Worm (Caenorhabditis elegans) whole organism, midembryonic: ENCODE results near the gene txt-3.

Experiments
- T22C8.4 ChIP-seq: fragments of 200-800 bp; sonication (Bioruptor generic); IDR thresholded peaks from 2 replicates; pipeline ENCODE4 v1.3.6; 2022; ENCODE audit warnings: missing genetic modification characterization, missing compliant biosample characterization
- cog-1 ChIP-seq: sonication (generic microtip); optimal IDR thresholded peaks from 2 replicates; lab custom pipeline; 2016; ENCODE audit warnings: missing genetic modification characterization, missing compliant biosample characterization
- flt-1 ChIP-seq: fragments of 200-800 bp; sonication (Bioruptor generic); IDR thresholded peaks from 2 replicates; pipeline ENCODE4 v1.3.6; 2022; ENCODE audit warnings: missing genetic modification characterization, missing compliant biosample characterization
- klf-2 ChIP-seq: fragments of 200-800 bp; sonication (Bioruptor generic); conservative IDR thresholded peaks from 2 replicates; pipeline ENCODE4 v1.3.6; 2022; ENCODE audit warnings: missing genetic modification reagents, missing genetic modification characterization, missing compliant biosample characterization
- med-1 ChIP-seq: sonication (generic microtip); optimal IDR thresholded peaks from 2 replicates; lab custom pipeline; 2017; ENCODE audit warnings: missing genetic modification characterization, mild to moderate bottlenecking, missing compliant biosample characterization, antibody characterized with exemption, missing genetic modification reagents; ENCODE audit not compliant: insufficient read depth
- ref-1 ChIP-seq: fragments of 200-800 bp; sonication (Bioruptor generic); conservative IDR thresholded peaks from 2 replicates; pipeline ENCODE4 v1.3.6; 2022; ENCODE audit warnings: missing genetic modification reagents, missing genetic modification characterization, missing compliant biosample characterization
- tab-1 ChIP-seq: fragments of 200-800 bp; sonication (Bioruptor generic); IDR thresholded peaks from 2 replicates; pipeline ENCODE4 v1.3.6; 2022; ENCODE audit warnings: missing genetic modification characterization, missing compliant biosample characterization
- ztf-23 ChIP-seq: fragments of 200-800 bp; sonication (Bioruptor generic); IDR thresholded peaks from 2 replicates; pipeline ENCODE4 v1.3.6; 2022; ENCODE audit warnings: missing genetic modification reagents, missing genetic modification characterization, missing compliant biosample characterization
- ztf-29 ChIP-seq: fragments of 200-800 bp; sonication (Bioruptor generic); IDR thresholded peaks from 2 replicates; pipeline ENCODE4 v1.3.6; 2022; ENCODE audit warnings: missing genetic modification reagents, missing genetic modification characterization, missing compliant biosample characterization

txt-3 gene

ce11 chrIV:4986246-4986645, 22.5 kb downstream of the txt-3 start, which contains the start of gene clec-177:
TSS of gene clec-177 (plus strand) at chrIV:4986546.
- TF ChIP-seq med-1 (GFP tag; lab: Kevin White, UChicago) (no peak), flt-1 (GFP tag; lab: Robert Waterston, UW) (no peak), T22C8.4 (no peak), ztf-23 (GFP tag; lab: Robert Waterston, UW) (no peak), klf-2 (GFP tag; lab: Robert Waterston, UW) (no peak), ref-1 (no peak), ztf-29 (GFP tag; lab: Robert Waterston, UW) (no peak), cog-1 (no peak), tab-1 (GFP tag; lab: Robert Waterston, UW) (no peak)

- TF ChIP-seq cog-1 = no peak
- TF ChIP-seq klf-2 (GFP tag; lab: Robert Waterston, UW) = no peak
- TF ChIP-seq med-1 (GFP tag; lab: Kevin White, UChicago) = no peak
- TF ChIP-seq flt-1 (GFP tag; lab: Robert Waterston, UW) = no peak
- TF ChIP-seq ref-1 = no peak
- TF ChIP-seq ztf-29 (GFP tag; lab: Robert Waterston, UW) = no peak
- TF ChIP-seq tab-1 (GFP tag; lab: Robert Waterston, UW) = no peak
- TF ChIP-seq ztf-23 (GFP tag; lab: Robert Waterston, UW) = no peak
- no peak for TF ChIP-seq T22C8.4
These were observed 24.8 kb downstream of the txt-3 start, which contains the start of gene E03H12.7 for ce11 chrIV:4988531-4988930. TSS of gene E03H12.7 (minus strand) at chrIV:4988631.

- TF ChIP-seq ztf-29 (GFP tag; lab: Robert Waterston, UW) = no peak
- TF ChIP-seq cog-1 = no peak
- no peak for TF ChIP-seq tab-1 (GFP tag; lab: Robert Waterston, UW)
- TF ChIP-seq klf-2 (GFP tag; lab: Robert Waterston, UW) = no peak
- TF ChIP-seq flt-1 (GFP tag; lab: Robert Waterston, UW) = no peak
- TF ChIP-seq T22C8.4 = no peak
- TF ChIP-seq ref-1 = no peak
- no peak for TF ChIP-seq med-1 (GFP tag; lab: Kevin White, UChicago)
- no peak for TF ChIP-seq ztf-23 (GFP tag; lab: Robert Waterston, UW)
These were observed 28.3 kb downstream of the txt-3 start, which contains the start of gene str-162 for ce11 chrIV:4992089-4992488. TSS of gene str-162 (plus strand) at chrIV:4992389.

DNA sequence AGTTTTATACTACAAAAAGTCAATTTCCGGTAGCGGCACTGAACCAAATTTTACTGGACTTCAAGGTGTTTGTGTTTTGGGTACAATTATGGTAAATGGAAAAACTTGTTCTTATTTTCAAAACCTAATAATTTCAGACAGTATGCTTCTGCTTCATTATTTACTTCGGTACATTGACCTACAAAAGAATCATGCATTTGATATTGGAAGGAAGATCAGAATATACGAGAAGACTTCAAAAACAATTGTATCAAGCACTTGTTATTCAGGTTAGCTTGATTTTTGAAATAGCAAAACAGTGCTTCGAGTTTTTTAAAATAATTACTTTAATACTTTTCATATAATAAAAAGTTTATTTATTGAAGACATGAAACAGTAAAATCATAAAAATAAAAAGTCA, 29.4 kb downstream of the txt-3 start:
- TF ChIP-seq med-1 (GFP tag; lab: Kevin White, UChicago) (no peak), klf-2 (GFP tag; lab: Robert Waterston, UW) (no peak), ref-1 (no peak), ztf-23 (GFP tag; lab: Robert Waterston, UW) (no peak), T22C8.4 (no peak), ztf-29 (GFP tag; lab: Robert Waterston, UW) (no peak), flt-1 (GFP tag; lab: Robert Waterston, UW) (no peak), cog-1 (no peak), tab-1 (GFP tag; lab: Robert Waterston, UW) (no peak)

- TF ChIP-seq flt-1 (GFP tag; lab: Robert Waterston, UW) (no peak), tab-1 (GFP tag; lab: Robert Waterston, UW) (no peak), ztf-23 (GFP tag; lab: Robert Waterston, UW) (no peak), ref-1 (no peak), med-1 (GFP tag; lab: Kevin White, UChicago) (no peak), ztf-29 (GFP tag; lab: Robert Waterston, UW) (no peak)
These were observed 32.1 kb downstream of the txt-3 start, which contains the start of gene ssq-2 for ce11 chrIV:4995842-4996241. TSS of gene ssq-2 (plus strand) at chrIV:4996142.

DNA sequence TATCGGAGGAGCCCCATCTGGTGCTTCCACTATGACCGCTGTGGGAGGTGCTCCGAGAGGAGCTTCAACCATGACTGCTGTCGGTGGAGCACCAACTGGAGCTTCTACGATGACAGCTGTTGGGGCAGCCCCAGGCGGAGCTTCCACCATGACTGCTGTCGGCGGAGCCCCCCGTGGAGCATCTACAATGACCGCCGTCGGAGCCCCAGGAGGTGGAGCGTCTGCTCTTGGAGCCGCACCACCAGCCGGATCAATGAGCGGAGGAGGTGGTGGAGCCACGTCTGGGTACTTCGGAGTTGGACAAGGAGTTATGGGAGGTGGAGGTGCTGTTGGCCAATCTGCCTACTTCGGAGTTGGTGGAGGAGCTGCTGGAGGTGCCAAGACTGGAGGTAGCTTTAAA, 33.2 kb downstream of the txt-3 start:
- TF ChIP-seq cog-1 (no peak), T22C8.4 (no peak), ztf-29 (GFP tag; lab: Robert Waterston, UW) (no peak), tab-1 (GFP tag; lab: Robert Waterston, UW) (no peak), klf-2 (GFP tag; lab: Robert Waterston, UW) (no peak), med-1 (GFP tag; lab: Kevin White, UChicago) (no peak), flt-1 (GFP tag; lab: Robert Waterston, UW) (no peak), ztf-23 (GFP tag; lab: Robert Waterston, UW) (no peak), ref-1 (no peak)

- TF ChIP-seq klf-2 (GFP tag; lab: Robert Waterston, UW) (no peak), tab-1 (GFP tag; lab: Robert Waterston, UW) (no peak), ztf-23 (GFP tag; lab: Robert Waterston, UW) (no peak), med-1 (GFP tag; lab: Kevin White, UChicago) (no peak), cog-1 (no peak), ref-1 (no peak), flt-1 (GFP tag; lab: Robert Waterston, UW) (no peak), T22C8.4 (no peak), ztf-29 (GFP tag; lab: Robert Waterston, UW) (no peak)
These were observed 38.7 kb downstream of the txt-3 start, which contains the start of gene pes-1 for ce11 chrIV:5002448-5002847. TSS of gene pes-1 (plus strand) at chrIV:5002748.

DNA sequence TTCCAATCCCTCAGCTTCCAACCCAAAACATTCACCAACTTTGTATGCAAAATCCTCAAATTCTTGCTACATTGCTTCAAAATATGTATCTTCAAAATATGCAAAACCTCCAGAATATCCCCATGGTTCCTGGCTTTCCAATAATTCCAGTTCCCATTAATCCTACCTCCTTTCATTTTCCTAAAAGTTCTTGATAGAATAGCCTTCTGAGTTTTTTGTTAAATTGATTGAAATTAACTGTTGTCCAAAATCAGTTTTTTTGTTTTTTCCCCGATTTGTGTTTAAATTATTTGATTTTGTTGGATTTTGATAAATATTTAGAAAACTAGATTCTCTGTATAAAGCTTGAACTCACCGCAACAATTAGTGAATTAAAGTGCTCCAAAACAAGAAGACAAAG, 41.4 kb downstream of the txt-3 start:
- TF ChIP-seq cog-1 = no peak
- TF ChIP-seq med-1 (GFP tag; lab: Kevin White, UChicago) = no peak
- TF ChIP-seq ztf-23 (GFP tag; lab: Robert Waterston, UW) = no peak
- no peak for TF ChIP-seq ref-1
- no peak for TF ChIP-seq klf-2 (GFP tag; lab: Robert Waterston, UW)
- TF ChIP-seq flt-1 (GFP tag; lab: Robert Waterston, UW) = no peak
- no peak for TF ChIP-seq ztf-29 (GFP tag; lab: Robert Waterston, UW)
- no peak for TF ChIP-seq tab-1 (GFP tag; lab: Robert Waterston, UW)
- TF ChIP-seq T22C8.4 = no peak

ce11 chrIV:5008378-5008777, 44.6 kb downstream of the txt-3 start, which contains the start of gene srm-2:
TSS of gene srm-2 (plus strand) at chrIV:5008678.
- TF ChIP-seq ztf-29 (GFP tag; lab: Robert Waterston, UW) (no peak), T22C8.4 (no peak), ztf-23 (GFP tag; lab: Robert Waterston, UW) (no peak), klf-2 (GFP tag; lab: Robert Waterston, UW) (no peak), med-1 (GFP tag; lab: Kevin White, UChicago) (no peak), tab-1 (GFP tag; lab: Robert Waterston, UW) (no peak), flt-1 (GFP tag; lab: Robert Waterston, UW) (no peak), cog-1 (no peak), ref-1 (no peak)
